Fruit fly (Drosophila melanogaster) whole organism, embryonic: ENCODE results near the gene hog.

Experiments
- Atf3 ChIP-seq: fragments of 200-800 bp; sonication (Bioruptor generic); optimal IDR thresholded peaks from 3 replicates; lab custom pipeline; 2016; ENCODE audit warnings: missing biosample characterization, missing genetic modification characterization
- CG10267 ChIP-seq: fragments of 200-800 bp; sonication (Bioruptor generic); optimal IDR thresholded peaks from 2 replicates; lab custom pipeline; 2018; ENCODE audit warnings: missing biosample characterization, mild to moderate bottlenecking, missing genetic modification characterization, moderate library complexity
- CG10274 ChIP-seq: fragments of 200-800 bp; sonication (Bioruptor generic); optimal IDR thresholded peaks from 3 replicates; lab custom pipeline; 2017; ENCODE audit warnings: missing biosample characterization, mild to moderate bottlenecking, missing genetic modification characterization
- CG10565 ChIP-seq: fragments of 200-800 bp; sonication (Bioruptor generic); optimal IDR thresholded peaks from 3 replicates; lab custom pipeline; 2016; ENCODE audit warnings: missing biosample characterization, mild to moderate bottlenecking, missing genetic modification characterization
- CG10959 ChIP-seq: fragments of 200-800 bp; sonication (Bioruptor generic); IDR thresholded peaks from 2 replicates; pipeline ENCODE4 v1.3.6; 2022; ENCODE audit warnings: missing biosample characterization, missing genetic modification characterization
- CG11085 ChIP-seq: fragments of 200-800 bp; sonication (Bioruptor generic); IDR thresholded peaks from 2 replicates; pipeline ENCODE4 v1.3.6; 2022; ENCODE audit warnings: missing biosample characterization, missing genetic modification characterization
- CG11695 ChIP-seq: fragments of 200-800 bp; sonication (Bioruptor generic); IDR thresholded peaks from 3 replicates; pipeline ENCODE4 v1.3.6; 2022; ENCODE audit warnings: missing biosample characterization, missing genetic modification characterization
- CG14050 ChIP-seq: fragments of 200-800 bp; sonication (Bioruptor generic); IDR thresholded peaks from 3 replicates; pipeline ENCODE4 v1.3.6; 2022; ENCODE audit warnings: missing biosample characterization, missing genetic modification characterization
- CG15073 ChIP-seq: fragments of 200-800 bp; sonication (Bioruptor generic); optimal IDR thresholded peaks from 2 replicates; lab custom pipeline; 2016; ENCODE audit warnings: missing biosample characterization, missing genetic modification characterization
- CG18011 ChIP-seq: fragments of 200-800 bp; sonication (Bioruptor generic); optimal IDR thresholded peaks from 2 replicates; lab custom pipeline; 2017; ENCODE audit warnings: missing biosample characterization, missing genetic modification characterization, mild to moderate bottlenecking, moderate library complexity, missing genotype
- CG18599 ChIP-seq: fragments of 200-800 bp; sonication (Bioruptor generic); optimal IDR thresholded peaks from 3 replicates; lab custom pipeline; 2017; ENCODE audit warnings: missing biosample characterization, missing genetic modification characterization, mild to moderate bottlenecking, moderate library complexity, missing genetic modification reagents
- CG2129 ChIP-seq: fragments of 200-800 bp; sonication (Bioruptor generic); IDR thresholded peaks from 2 replicates; pipeline ENCODE4 v1.3.6; 2022; ENCODE audit warnings: missing biosample characterization, missing genetic modification characterization; ENCODE audit not compliant: partially characterized antibody
- CG3726 ChIP-seq: fragments of 200-800 bp; sonication (Bioruptor generic); IDR thresholded peaks from 3 replicates; pipeline ENCODE4, ENCODE4 v1.3.6; 2022; ENCODE audit warnings: missing biosample characterization, missing genetic modification characterization
- CG3838 ChIP-seq: fragments of 200-800 bp; sonication (Bioruptor generic); optimal IDR thresholded peaks from 3 replicates; lab custom pipeline; 2016; ENCODE audit warnings: missing biosample characterization, missing genetic modification characterization
- CG3847 ChIP-seq: fragments of 200-800 bp; sonication (Bioruptor generic); IDR thresholded peaks from 2 replicates; pipeline ENCODE4 v1.3.6; 2022; ENCODE audit warnings: missing biosample characterization, missing genetic modification characterization
- CG6254 ChIP-seq: fragments of 200-800 bp; sonication (Bioruptor generic); optimal IDR thresholded peaks from 3 replicates; lab custom pipeline; 2017; ENCODE audit warnings: mild to moderate bottlenecking, missing biosample characterization, missing genetic modification reagents, missing genetic modification characterization
- CG7839 ChIP-seq: fragments of 200-800 bp; sonication (Bioruptor generic); optimal IDR thresholded peaks from 3 replicates; lab custom pipeline; 2018; ENCODE audit warnings: missing biosample characterization, mild to moderate bottlenecking, missing genetic modification characterization, moderate library complexity
- CG8478 ChIP-seq: fragments of >200 bp; optimal IDR thresholded peaks from 2 replicates; lab custom pipeline; 2018
- CG9727 ChIP-seq: fragments of 200-800 bp; sonication (Bioruptor generic); optimal IDR thresholded peaks from 3 replicates; lab custom pipeline; 2017; ENCODE audit warnings: missing biosample characterization, mild to moderate bottlenecking, missing genetic modification characterization
- Camta ChIP-seq: fragments of 200-800 bp; sonication (Bioruptor generic); optimal IDR thresholded peaks from 2 replicates; lab custom pipeline; 2016; ENCODE audit warnings: missing biosample characterization, missing genetic modification characterization
- Dek ChIP-seq: fragments of 200-800 bp; sonication (Bioruptor generic); optimal IDR thresholded peaks from 3 replicates; lab custom pipeline; 2019; ENCODE audit warnings: missing biosample characterization, mild to moderate bottlenecking, missing genetic modification characterization, moderate library complexity
- Dip2 ChIP-seq: fragments of 200-800 bp; sonication (Bioruptor generic); IDR thresholded peaks from 2 replicates; pipeline ENCODE4 v1.3.6; 2022; ENCODE audit warnings: missing biosample characterization, missing genetic modification characterization
- Elba2 ChIP-seq: fragments of 200-800 bp; sonication (Bioruptor generic); optimal IDR thresholded peaks from 3 replicates; lab custom pipeline; 2016; ENCODE audit warnings: missing biosample characterization, missing genetic modification characterization
- HLH54F ChIP-seq: fragments of 200-800 bp; sonication (Bioruptor generic); optimal IDR thresholded peaks from 3 replicates; lab custom pipeline; 2016; ENCODE audit warnings: missing biosample characterization, missing genetic modification characterization
- MESR4 ChIP-seq: fragments of 200-800 bp; sonication (Bioruptor generic); optimal IDR thresholded peaks from 2 replicates; lab custom pipeline; 2018; ENCODE audit warnings: missing biosample characterization, mild to moderate bottlenecking, missing genetic modification characterization, moderate library complexity
- Mad ChIP-seq: fragments of 200-800 bp; sonication (Bioruptor generic); optimal IDR thresholded peaks from 2 replicates; lab custom pipeline; 2016; ENCODE audit warnings: missing biosample characterization, missing genetic modification characterization
- Meics ChIP-seq: fragments of 200-800 bp; sonication (Bioruptor generic); optimal IDR thresholded peaks from 2 replicates; lab custom pipeline; 2017; ENCODE audit warnings: missing biosample characterization, mild to moderate bottlenecking, missing genetic modification characterization
- Neu2 ChIP-seq: fragments of 200-800 bp; sonication (Bioruptor generic); optimal IDR thresholded peaks from 3 replicates; lab custom pipeline; 2016; ENCODE audit warnings: missing biosample characterization, missing genetic modification characterization, borderline replicate concordance
- Pdp1 ChIP-seq, 2 experiments: fragments of 200-800 bp; sonication (Bioruptor generic); optimal IDR thresholded peaks; 3 replicates each; lab custom pipeline; 2016; ENCODE audit warnings: missing biosample characterization in 2 of 2, missing genetic modification characterization in 2 of 2, mild to moderate bottlenecking in 1 of 2, moderate library complexity in 1 of 2
- Rx ChIP-seq: fragments of 200-800 bp; sonication (Bioruptor generic); IDR thresholded peaks from 2 replicates; pipeline ENCODE4 v1.3.6; 2022; ENCODE audit warnings: missing biosample characterization, missing genetic modification characterization
- Stat92E ChIP-seq, 3 experiments: fragments of >200 bp in 2 of 3; fragments of 200-800 bp in 1 of 3; sonication (Bioruptor generic) in 1 of 3; optimal IDR thresholded peaks; 2 replicates each; lab custom pipeline; 2017 to 2019; ENCODE audit warnings: missing biosample characterization in 3 of 3, missing genetic modification characterization in 3 of 3, mild to moderate bottlenecking in 1 of 3, moderate library complexity in 1 of 3
- YL-1 ChIP-seq: fragments of 200-800 bp; sonication (Bioruptor generic); optimal IDR thresholded peaks from 3 replicates; lab custom pipeline; 2017; ENCODE audit warnings: missing biosample characterization, mild to moderate bottlenecking, missing genetic modification characterization
- ab ChIP-seq: fragments of 200-800 bp; sonication (Bioruptor generic); optimal IDR thresholded peaks from 2 replicates; lab custom pipeline; 2016; ENCODE audit warnings: missing biosample characterization, missing genetic modification characterization
- amos ChIP-seq: fragments of 200-800 bp; sonication (Bioruptor generic); IDR thresholded peaks from 2 replicates; pipeline ENCODE4 v1.3.6; 2022; ENCODE audit warnings: missing biosample characterization, missing genetic modification characterization; ENCODE audit not compliant: partially characterized antibody
- bowl ChIP-seq: fragments of 200-800 bp; sonication (Bioruptor generic); IDR thresholded peaks from 2 replicates; pipeline ENCODE4 v1.3.6; 2022; ENCODE audit warnings: missing biosample characterization, missing genetic modification characterization
- dati ChIP-seq: fragments of 200-800 bp; sonication (Bioruptor generic); IDR thresholded peaks from 2 replicates; pipeline ENCODE4 v1.3.6; 2022; ENCODE audit warnings: missing biosample characterization, missing genetic modification characterization
- dysf ChIP-seq: fragments of 200-800 bp; sonication (Bioruptor generic); IDR thresholded peaks from 3 replicates; pipeline ENCODE4 v1.3.6; 2022; ENCODE audit warnings: missing biosample characterization, missing genetic modification characterization
- gem ChIP-seq: fragments of 200-800 bp; sonication (Bioruptor generic); optimal IDR thresholded peaks from 2 replicates; lab custom pipeline; 2019; ENCODE audit warnings: missing biosample characterization, mild to moderate bottlenecking, missing genetic modification characterization, moderate library complexity
- gfzf ChIP-seq: fragments of 200-800 bp; sonication (Bioruptor generic); optimal IDR thresholded peaks from 2 replicates; lab custom pipeline; 2016; ENCODE audit warnings: missing biosample characterization, mild to moderate bottlenecking, missing genetic modification characterization, moderate library complexity
- jumu ChIP-seq: fragments of 200-800 bp; sonication (Bioruptor generic); optimal IDR thresholded peaks from 3 replicates; lab custom pipeline; 2016; ENCODE audit warnings: missing biosample characterization, missing genetic modification characterization
- lilli ChIP-seq: fragments of 200-800 bp; sonication (Bioruptor generic); optimal IDR thresholded peaks from 3 replicates; lab custom pipeline; 2016; ENCODE audit warnings: missing biosample characterization, missing genetic modification characterization
- mirr ChIP-seq: fragments of 200-800 bp; sonication (Bioruptor generic); optimal IDR thresholded peaks from 3 replicates; lab custom pipeline; 2018; ENCODE audit warnings: missing biosample characterization, mild to moderate bottlenecking, missing genetic modification characterization
- pb ChIP-seq: fragments of 200-800 bp; sonication (Bioruptor generic); optimal IDR thresholded peaks from 3 replicates; lab custom pipeline; 2016; ENCODE audit warnings: missing biosample characterization, missing genetic modification characterization
- peb ChIP-seq: fragments of 200-800 bp; sonication (Bioruptor generic); IDR thresholded peaks from 2 replicates; pipeline ENCODE4 v1.3.6; 2022; ENCODE audit warnings: missing biosample characterization, missing genetic modification characterization
- pho ChIP-seq: fragments of 200-800 bp; sonication (Bioruptor generic); optimal IDR thresholded peaks from 2 replicates; lab custom pipeline; 2016; ENCODE audit warnings: missing biosample characterization, missing genetic modification characterization
- prd ChIP-seq, 3 experiments: fragments of >200 bp in 2 of 3; fragments of 200-800 bp in 1 of 3; sonication (Bioruptor generic) in 1 of 3; optimal IDR thresholded peaks in 2 of 3; IDR thresholded peaks in 1 of 3; 2 replicates in 2 of 3; 3 replicates in 1 of 3; pipeline versions ENCODE4 v1.3.6 to Lab custom; 2017 to 2022; ENCODE audit warnings: missing biosample characterization in 1 of 3, missing genetic modification characterization in 1 of 3
- ro ChIP-seq: fragments of 200-800 bp; sonication (Bioruptor generic); IDR thresholded peaks from 2 replicates; pipeline ENCODE4 v1.3.6; 2022; ENCODE audit warnings: missing biosample characterization, missing genetic modification characterization
- sd ChIP-seq: fragments of 200-800 bp; sonication (Bioruptor generic); optimal IDR thresholded peaks from 3 replicates; lab custom pipeline; 2018; ENCODE audit warnings: missing biosample characterization, mild to moderate bottlenecking, missing genetic modification characterization, moderate library complexity
- trem ChIP-seq: fragments of 200-800 bp; optimal IDR thresholded peaks from 3 replicates; lab custom pipeline; 2019; ENCODE audit warnings: missing biosample characterization, mild to moderate bottlenecking, missing genetic modification characterization, moderate library complexity
- zfh1 ChIP-seq: fragments of 200-800 bp; sonication (Bioruptor generic); IDR thresholded peaks from 3 replicates; pipeline ENCODE4 v1.3.6; 2022; ENCODE audit warnings: missing biosample characterization, missing genetic modification characterization

Gene hog

DNA sequence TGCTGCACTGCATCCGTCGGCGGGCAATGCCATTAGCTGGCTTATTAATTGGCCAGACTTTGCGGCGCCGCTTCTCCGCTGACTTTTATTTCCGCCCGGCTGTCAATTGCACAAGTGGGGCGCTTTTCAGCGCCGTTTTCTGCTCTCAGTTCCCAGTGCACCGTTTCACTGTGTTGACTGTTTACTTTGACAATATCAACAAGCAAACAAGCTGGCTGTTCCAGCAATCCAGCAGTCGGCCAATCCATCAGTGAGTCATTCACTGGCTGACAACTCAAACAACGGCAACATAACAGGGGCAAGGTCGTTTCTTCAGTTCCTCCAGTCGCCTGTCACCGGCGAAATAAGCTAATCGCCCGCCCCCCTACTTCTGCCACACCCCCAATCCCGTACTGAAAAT lies 1.5 kb downstream of the hog start (continued):
- peak; percentile 63 for TF ChIP-seq CG7839
- peak; percentile 76 for TF ChIP-seq pb (GFP tag; lab: Kevin White, UChicago)
- no peak for TF ChIP-seq Stat92E (GFP tag; optimal IDR thresholded peaks at IDR 0.05; lab: Kevin White, UChicago)
- TF ChIP-seq CG6254 (GFP tag; lab: Kevin White, UChicago), result peak; percentile 76
- TF ChIP-seq CG9727 (GFP tag; lab: Kevin White, UChicago), result peak; percentile 76
- no peak for TF ChIP-seq gfzf (GFP tag; lab: Kevin White, UChicago)
- peak; percentile 39 for TF ChIP-seq sd (tag; lab: Kevin White, UChicago)
- TF ChIP-seq CG18599 (GFP tag; lab: Kevin White, UChicago), result peak; percentile 89
- TF ChIP-seq Elba2, result no peak
- peak; percentile 59; the same call in 1 of the 2 replicates for TF ChIP-seq bowl (GFP tag; lab: Robert Waterston, UW)
- TF ChIP-seq CG14050 (GFP tag; lab: Robert Waterston, UW), result peak; percentile 71
- peak; percentile 85 for TF ChIP-seq Camta (GFP tag; lab: Kevin White, UChicago)
- peak; percentile 82; the same call in 2 of the 3 replicates for TF ChIP-seq CG11695 (GFP tag; lab: Robert Waterston, UW)
- peak; percentile 89 for TF ChIP-seq YL-1 (GFP tag; lab: Kevin White, UChicago)
- TF ChIP-seq ab (GFP tag; lab: Kevin White, UChicago), result no peak
- TF ChIP-seq trem (tag; lab: Kevin White, UChicago), result peak; percentile 26
- peak; percentile 25; the same call in 1 of the 2 replicates for TF ChIP-seq CG10959 (GFP tag; lab: Robert Waterston, UW)
- peak; percentile 34 for TF ChIP-seq pho (GFP tag; lab: Kevin White, UChicago)
- peak; percentile 3 for TF ChIP-seq HLH54F (GFP tag; lab: Kevin White, UChicago)
- TF ChIP-seq Dek (tag; lab: Kevin White, UChicago), result peak; percentile 64
- peak; percentile 79 for TF ChIP-seq zfh1 (GFP tag; lab: Robert Waterston, UW)
- peak; percentile 79 for TF ChIP-seq mirr (GFP tag; lab: Kevin White, UChicago)
- TF ChIP-seq CG10267, result peak; percentile 12
- peak; percentile 6 for TF ChIP-seq CG18011 (GFP tag; lab: Kevin White, UChicago)
- TF ChIP-seq CG2129 (GFP tag; lab: Robert Waterston, UW), result no peak
- TF ChIP-seq gem (tag; lab: Kevin White, UChicago), result peak; percentile 78
- TF ChIP-seq peb (GFP tag; lab: Robert Waterston, UW), result 0 out of 2 replicates have a peak, but pooled peaks have one; percentile 15
- no peak for TF ChIP-seq Neu2 (GFP tag; lab: Kevin White, UChicago)
- peak; percentile 71; the same call in 1 of the 2 replicates for TF ChIP-seq CG11085 (GFP tag; lab: Robert Waterston, UW)
- peak; percentile 75 for TF ChIP-seq dysf (GFP tag; lab: Robert Waterston, UW)
- TF ChIP-seq CG10274 (GFP tag; lab: Kevin White, UChicago), result peak; percentile 71
- peak; percentile 14 for TF ChIP-seq MESR4 (GFP tag; lab: Kevin White, UChicago)
- no peak for TF ChIP-seq CG8478 (lab: Kevin White, UChicago)
- TF ChIP-seq Dip2, result no peak
- peak; percentile 34 for TF ChIP-seq Mad (GFP tag; lab: Kevin White, UChicago)
- peak; percentile 76 for TF ChIP-seq Meics
- TF ChIP-seq dati (GFP tag; lab: Robert Waterston, UW), result peak; percentile 55; the same call in 1 of the 2 replicates
- peak; percentile 53 to 69 for TF ChIP-seq Pdp1 (GFP tag; optimal IDR thresholded peaks at IDR 0.05; lab: Kevin White, UChicago)
- TF ChIP-seq amos (GFP tag; lab: Robert Waterston, UW), result no peak
- peak; percentile 61 for TF ChIP-seq CG3847 (GFP tag; lab: Robert Waterston, UW)
- no peak for TF ChIP-seq CG15073 (GFP tag; lab: Kevin White, UChicago)
- TF ChIP-seq lilli (GFP tag; lab: Kevin White, UChicago), result no peak
- peak; percentile 69 for TF ChIP-seq jumu
- TF ChIP-seq Rx, result peak; percentile 51
- TF ChIP-seq CG3838 (GFP tag; lab: Kevin White, UChicago), result peak; percentile 58
- TF ChIP-seq ro, result no peak
- TF ChIP-seq Atf3, result peak; percentile 73
- TF ChIP-seq CG3726 (GFP tag; lab: Robert Waterston, UW), result peak; percentile 83; the same call in 2 of the 3 replicates
- no peak for TF ChIP-seq prd (optimal IDR thresholded peaks at IDR 0.05; lab: Kevin White, UChicago)
- TF ChIP-seq prd (GFP tag; IDR thresholded peaks at IDR 0.05; lab: Robert Waterston, UW), result peak; percentile 60; the same call in 2 of the 3 replicates
- peak; percentile 2 for TF ChIP-seq CG10565 (GFP tag; lab: Kevin White, UChicago)
